Fruit fly (Drosophila melanogaster) whole organism, embryonic: ENCODE measurements around the gene Gale.

Experiments used
- CG10209 ChIP-seq: fragments of 200-800 bp; sonication (Bioruptor generic); optimal IDR thresholded peaks from 3 replicates; lab custom pipeline; 2017; ENCODE audit warnings: missing biosample characterization, mild to moderate bottlenecking, missing genetic modification characterization, missing genetic modification reagents
- CG12104 ChIP-seq: fragments of 200-800 bp; sonication (Bioruptor generic); optimal IDR thresholded peaks from 3 replicates; lab custom pipeline; 2016; ENCODE audit warnings: missing biosample characterization, missing genetic modification characterization
- CG12299 ChIP-seq: fragments of 200-800 bp; sonication (Bioruptor generic); optimal IDR thresholded peaks from 2 replicates; lab custom pipeline; 2018; ENCODE audit warnings: missing biosample characterization, mild to moderate bottlenecking, missing genetic modification characterization
- CG12659 ChIP-seq: fragments of 200-800 bp; sonication (Bioruptor generic); optimal IDR thresholded peaks from 3 replicates; lab custom pipeline; 2017; ENCODE audit warnings: mild to moderate bottlenecking, missing biosample characterization, missing genetic modification reagents, missing genetic modification characterization
- CG1647 ChIP-seq: fragments of 200-800 bp; sonication (Bioruptor generic); optimal IDR thresholded peaks from 3 replicates; lab custom pipeline; 2016; ENCODE audit warnings: missing biosample characterization, missing genetic modification characterization
- CG18476 ChIP-seq: fragments of 200-800 bp; sonication (Bioruptor generic); optimal IDR thresholded peaks from 2 replicates; lab custom pipeline; 2016; ENCODE audit warnings: missing biosample characterization, mild to moderate bottlenecking, missing genetic modification characterization
- CG18764 ChIP-seq: fragments of 200-800 bp; sonication (Bioruptor generic); optimal IDR thresholded peaks from 3 replicates; lab custom pipeline; 2016; ENCODE audit warnings: missing biosample characterization, missing genetic modification characterization
- CG3163 ChIP-seq: fragments of 200-800 bp; sonication (Bioruptor generic); optimal IDR thresholded peaks from 3 replicates; lab custom pipeline; 2016; ENCODE audit warnings: missing biosample characterization, missing genetic modification characterization
- CG33213 ChIP-seq: fragments of 200-800 bp; sonication (Bioruptor generic); optimal IDR thresholded peaks from 3 replicates; lab custom pipeline; 2016; ENCODE audit warnings: missing biosample characterization, missing genetic modification characterization
- CG5953 ChIP-seq: fragments of 200-800 bp; sonication (Bioruptor generic); IDR thresholded peaks from 2 replicates; pipeline ENCODE4 v1.3.6; 2022; ENCODE audit warnings: missing biosample characterization, missing genetic modification characterization
- CG6254 ChIP-seq: fragments of 200-800 bp; sonication (Bioruptor generic); optimal IDR thresholded peaks from 3 replicates; lab custom pipeline; 2017; ENCODE audit warnings: mild to moderate bottlenecking, missing biosample characterization, missing genetic modification reagents, missing genetic modification characterization
- CG8944 ChIP-seq: fragments of 200-800 bp; sonication (Bioruptor generic); optimal IDR thresholded peaks from 3 replicates; lab custom pipeline; 2016; ENCODE audit warnings: missing biosample characterization, missing genetic modification characterization
- CG9797 ChIP-seq: fragments of 200-800 bp; sonication (Bioruptor generic); optimal IDR thresholded peaks from 3 replicates; lab custom pipeline; 2018; ENCODE audit warnings: missing biosample characterization, mild to moderate bottlenecking, missing genetic modification characterization
- CG9932 ChIP-seq: fragments of 200-800 bp; sonication (Bioruptor generic); IDR thresholded peaks from 2 replicates; pipeline ENCODE4 v1.3.6; 2022; ENCODE audit warnings: missing biosample characterization, missing genetic modification characterization
- CrebB ChIP-seq: fragments of 200-800 bp; sonication (Bioruptor generic); optimal IDR thresholded peaks from 3 replicates; lab custom pipeline; 2018; ENCODE audit warnings: missing biosample characterization, mild to moderate bottlenecking, missing genetic modification characterization
- D19A ChIP-seq: fragments of 200-800 bp; optimal IDR thresholded peaks from 3 replicates; lab custom pipeline; 2019; ENCODE audit warnings: missing biosample characterization, mild to moderate bottlenecking, missing genetic modification characterization, moderate library complexity
- Dbx ChIP-seq: fragments of 200-800 bp; sonication (Bioruptor generic); IDR thresholded peaks from 3 replicates; pipeline ENCODE4 v1.3.6; 2022; ENCODE audit warnings: missing biosample characterization, missing genetic modification characterization
- Deaf1 ChIP-seq: fragments of 200-800 bp; optimal IDR thresholded peaks from 3 replicates; lab custom pipeline; 2019; ENCODE audit warnings: missing biosample characterization, mild to moderate bottlenecking, missing genetic modification characterization, moderate library complexity
- Ets65A ChIP-seq: fragments of 200-800 bp; sonication (Bioruptor generic); peaks from one replicate; lab custom pipeline; 2016; ENCODE audit warnings: missing biosample characterization, missing genetic modification characterization
- H2.0 ChIP-seq: fragments of 200-800 bp; sonication (Bioruptor generic); IDR thresholded peaks from 2 replicates; pipeline ENCODE4 v1.3.6; 2022; ENCODE audit warnings: missing biosample characterization, missing genetic modification characterization
- HLH3B ChIP-seq: fragments of 200-800 bp; sonication (Bioruptor generic); IDR thresholded peaks from 2 replicates; pipeline ENCODE4 v1.3.6; 2022; ENCODE audit warnings: missing biosample characterization, missing genetic modification characterization
- HmgD ChIP-seq: fragments of 200-800 bp; sonication (Bioruptor generic); optimal IDR thresholded peaks from 3 replicates; lab custom pipeline; 2016; ENCODE audit warnings: missing biosample characterization, missing genetic modification characterization
- Hr3 ChIP-seq: fragments of 200-800 bp; sonication (Bioruptor generic); optimal IDR thresholded peaks from 3 replicates; lab custom pipeline; 2016; ENCODE audit warnings: missing biosample characterization, missing genetic modification characterization
- Hr78 ChIP-seq, 2 experiments: fragments of 200-800 bp in 1 of 2; fragments of >200 bp in 1 of 2; sonication (Bioruptor generic) in 1 of 2; optimal IDR thresholded peaks; 2 replicates each; lab custom pipeline; 2017 to 2019; ENCODE audit warnings: missing biosample characterization in 2 of 2, missing genetic modification characterization in 2 of 2, mild to moderate bottlenecking in 1 of 2, moderate library complexity in 1 of 2
- Hsf ChIP-seq: fragments of 200-800 bp; sonication (Bioruptor generic); optimal IDR thresholded peaks from 3 replicates; lab custom pipeline; 2016; ENCODE audit warnings: missing biosample characterization, missing genetic modification characterization
- Med ChIP-seq: fragments of 200-800 bp; sonication (Bioruptor generic); peaks from one replicate; lab custom pipeline; 2016; ENCODE audit warnings: missing biosample characterization, missing genetic modification characterization, mild to moderate bottlenecking, inconsistent platforms, moderate library complexity
- NC2α ChIP-seq: fragments of 200-800 bp; sonication (Bioruptor generic); optimal IDR thresholded peaks from 2 replicates; lab custom pipeline; 2016; ENCODE audit warnings: missing biosample characterization, missing genetic modification characterization
- Opbp ChIP-seq: fragments of 200-800 bp; sonication (Bioruptor generic); IDR thresholded peaks from 3 replicates; pipeline ENCODE4 v1.3.6; 2022; ENCODE audit warnings: missing biosample characterization, missing genetic modification characterization; ENCODE audit not compliant: partially characterized antibody
- Optix ChIP-seq: fragments of 200-800 bp; sonication (Bioruptor generic); IDR thresholded peaks from 3 replicates; pipeline ENCODE4 v1.3.6; 2022; ENCODE audit warnings: missing biosample characterization, missing genetic modification characterization
- Xbp1 ChIP-seq: fragments of 200-800 bp; sonication (Bioruptor generic); optimal IDR thresholded peaks from 3 replicates; lab custom pipeline; 2016; ENCODE audit warnings: missing biosample characterization, mild to moderate bottlenecking, missing genetic modification characterization
- amos ChIP-seq: fragments of 200-800 bp; sonication (Bioruptor generic); IDR thresholded peaks from 2 replicates; pipeline ENCODE4 v1.3.6; 2022; ENCODE audit warnings: missing biosample characterization, missing genetic modification characterization; ENCODE audit not compliant: partially characterized antibody
- corto ChIP-seq: fragments of 200-800 bp; sonication (Bioruptor generic); optimal IDR thresholded peaks from 2 replicates; lab custom pipeline; 2016; ENCODE audit warnings: missing biosample characterization, mild to moderate bottlenecking, missing genetic modification characterization, moderate library complexity
- dysf ChIP-seq: fragments of 200-800 bp; sonication (Bioruptor generic); IDR thresholded peaks from 3 replicates; pipeline ENCODE4 v1.3.6; 2022; ENCODE audit warnings: missing biosample characterization, missing genetic modification characterization
- fu2 ChIP-seq: fragments of 200-800 bp; sonication (Bioruptor generic); optimal IDR thresholded peaks from 2 replicates; lab custom pipeline; 2016; ENCODE audit warnings: missing biosample characterization, missing genetic modification characterization
- lola ChIP-seq, 3 experiments: fragments of >200 bp in 2 of 3; fragments of 200-800 bp in 1 of 3; sonication (Bioruptor generic) in 1 of 3; optimal IDR thresholded peaks; 2 replicates each; lab custom pipeline; 2017 to 2019; ENCODE audit warnings: missing biosample characterization in 3 of 3, missing genetic modification characterization in 3 of 3, mild to moderate bottlenecking in 1 of 3, moderate library complexity in 1 of 3
- lov ChIP-seq, 2 experiments: fragments of 200-800 bp in 1 of 2; fragments of >200 bp in 1 of 2; sonication (Bioruptor generic) in 1 of 2; IDR thresholded peaks in 1 of 2; optimal IDR thresholded peaks in 1 of 2; 2 replicates in 1 of 2; 3 replicates in 1 of 2; pipeline versions ENCODE4 v1.3.6 to Lab custom; 2017 to 2022; ENCODE audit warnings: missing biosample characterization in 1 of 2, missing genetic modification characterization in 1 of 2
- mld ChIP-seq: fragments of 200-800 bp; sonication (Bioruptor generic); IDR thresholded peaks from 3 replicates; pipeline ENCODE4 v1.3.6; 2022; ENCODE audit warnings: missing biosample characterization, missing genetic modification characterization; ENCODE audit not compliant: partially characterized antibody
- nau ChIP-seq: fragments of 200-800 bp; sonication (Bioruptor generic); optimal IDR thresholded peaks from 3 replicates; lab custom pipeline; 2017; ENCODE audit warnings: missing biosample characterization, mild to moderate bottlenecking, missing genetic modification characterization, missing genetic modification reagents
- odd ChIP-seq: fragments of 200-800 bp; sonication (Bioruptor generic); optimal IDR thresholded peaks from 2 replicates; lab custom pipeline; 2017; ENCODE audit warnings: missing biosample characterization, mild to moderate bottlenecking, missing genetic modification characterization
- p53 ChIP-seq: fragments of 200-800 bp; sonication (Bioruptor generic); optimal IDR thresholded peaks from 2 replicates; lab custom pipeline; 2016; ENCODE audit warnings: missing biosample characterization, missing genetic modification characterization
- pnt ChIP-seq: fragments of 200-800 bp; sonication (Bioruptor generic); optimal IDR thresholded peaks from 3 replicates; lab custom pipeline; 2016; ENCODE audit warnings: missing biosample characterization, missing genetic modification characterization
- prd ChIP-seq, 3 experiments: fragments of >200 bp in 2 of 3; fragments of 200-800 bp in 1 of 3; sonication (Bioruptor generic) in 1 of 3; optimal IDR thresholded peaks in 2 of 3; IDR thresholded peaks in 1 of 3; 2 replicates in 2 of 3; 3 replicates in 1 of 3; pipeline versions ENCODE4 v1.3.6 to Lab custom; 2017 to 2022; ENCODE audit warnings: missing biosample characterization in 1 of 3, missing genetic modification characterization in 1 of 3
- ranshi ChIP-seq: fragments of 200-800 bp; sonication (Bioruptor generic); IDR thresholded peaks from 2 replicates; pipeline ENCODE4 v1.3.6; 2022; ENCODE audit warnings: missing biosample characterization, missing genetic modification characterization
- run ChIP-seq: fragments of 200-800 bp; sonication (Bioruptor generic); optimal IDR thresholded peaks from 3 replicates; lab custom pipeline; 2018; ENCODE audit warnings: missing biosample characterization, mild to moderate bottlenecking, missing genetic modification characterization
- sim ChIP-seq: fragments of 200-800 bp; sonication (Bioruptor generic); IDR thresholded peaks from 2 replicates; pipeline ENCODE4 v1.3.6; 2022; ENCODE audit warnings: missing biosample characterization, missing genetic modification characterization
- sqz ChIP-seq: fragments of 200-800 bp; sonication (Bioruptor generic); optimal IDR thresholded peaks from 3 replicates; lab custom pipeline; 2018; ENCODE audit warnings: missing biosample characterization, mild to moderate bottlenecking, missing genetic modification characterization
- twi ChIP-seq: fragments of 200-800 bp; optimal IDR thresholded peaks from 2 replicates; lab custom pipeline; 2019; ENCODE audit warnings: missing biosample characterization, mild to moderate bottlenecking, missing genetic modification characterization, moderate library complexity
- wek ChIP-seq: fragments of 200-800 bp; sonication (Bioruptor generic); optimal IDR thresholded peaks from 3 replicates; lab custom pipeline; 2018; ENCODE audit warnings: missing biosample characterization, mild to moderate bottlenecking, missing genetic modification characterization, moderate library complexity
- zen ChIP-seq: fragments of 200-800 bp; sonication (Bioruptor generic); optimal IDR thresholded peaks from 3 replicates; lab custom pipeline; 2018; ENCODE audit warnings: missing biosample characterization, mild to moderate bottlenecking, missing genetic modification characterization, moderate library complexity

The Gale gene

DNA sequence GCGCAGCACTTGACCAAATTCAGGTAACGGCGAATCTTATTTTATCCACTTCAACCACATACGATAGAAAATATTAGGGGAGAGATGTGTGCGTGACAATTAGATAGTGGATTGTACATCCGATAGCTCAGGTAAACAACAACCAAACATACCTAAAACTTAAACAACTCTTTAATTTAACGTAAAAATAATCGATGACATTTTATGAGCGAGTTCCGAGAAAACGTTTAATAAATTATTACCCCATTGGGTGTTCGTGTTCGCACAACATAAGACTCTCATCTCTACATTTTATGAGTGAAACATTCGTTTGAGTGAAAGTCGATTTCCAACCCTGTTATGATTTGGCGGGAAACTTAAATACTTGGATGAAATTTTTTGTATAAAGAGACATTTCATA, 31.9 kb downstream of the Gale start, which contains the start of gene CG17129 (continued):
- TF ChIP-seq Xbp1 (GFP tag; lab: Kevin White, UChicago) (peak; percentile 83), sim (GFP tag; lab: Robert Waterston, UW) (no peak), Dbx (peak; percentile 60; the same call in 2 of the 3 replicates), CG18764 (peak; percentile 61), zen (tag; lab: Kevin White, UChicago) (peak; percentile 66), CG1647 (GFP tag; lab: Kevin White, UChicago) (peak; percentile 77), nau (no peak), pnt (GFP tag; lab: Kevin White, UChicago) (peak; percentile 76), HLH3B (peak; percentile 74), ranshi (GFP tag; lab: Robert Waterston, UW) (peak; percentile 72), sqz (no peak), HmgD (GFP tag; lab: Kevin White, UChicago) (peak; percentile 6), CrebB (tag; lab: Kevin White, UChicago) (peak; percentile 66), mld (peak; percentile 91), run (tag; lab: Kevin White, UChicago) (no peak), H2.0 (GFP tag; lab: Robert Waterston, UW) (peak; percentile 41; the same call in 1 of the 2 replicates), dysf (GFP tag; lab: Robert Waterston, UW) (peak; percentile 72), Hsf (peak; percentile 71), NC2α (peak; percentile 38), CG33213 (GFP tag; lab: Kevin White, UChicago) (peak; percentile 66), wek (peak; percentile 26), amos (GFP tag; lab: Robert Waterston, UW) (peak; percentile 87), p53 (GFP tag; lab: Kevin White, UChicago) (no peak), Hr78 (GFP tag; optimal IDR thresholded peaks at IDR 0.05; lab: Kevin White, UChicago) (no peak), prd (optimal IDR thresholded peaks at IDR 0.05; lab: Kevin White, UChicago) (no peak), prd (GFP tag; IDR thresholded peaks at IDR 0.05; lab: Robert Waterston, UW) (peak; percentile 88), CG18476 (GFP tag; lab: Kevin White, UChicago) (peak; percentile 43), CG8944 (peak; percentile 79), CG6254 (GFP tag; lab: Kevin White, UChicago) (no peak), odd (GFP tag; lab: Kevin White, UChicago) (no peak), lola (GFP tag; optimal IDR thresholded peaks at IDR 0.05; lab: Kevin White, UChicago) (peak in 1 of 3 experiments; percentile 76), twi (tag; lab: Kevin White, UChicago) (peak; percentile 55), lov (optimal IDR thresholded peaks at IDR 0.05; lab: Kevin White, UChicago) (no peak), lov (GFP tag; IDR thresholded peaks at IDR 0.05; lab: Robert Waterston, UW) (no peak), CG12659 (GFP tag; lab: Kevin White, UChicago) (peak; percentile 80), Deaf1 (tag; lab: Kevin White, UChicago) (peak; percentile 45), CG12104 (GFP tag; lab: Kevin White, UChicago) (peak; percentile 70), CG5953 (no peak), Opbp (peak; percentile 89), CG3163 (GFP tag; lab: Kevin White, UChicago) (peak; percentile 61), CG10209 (GFP tag; lab: Kevin White, UChicago) (peak; percentile 56), Ets65A (GFP tag; lab: Kevin White, UChicago) (peak; percentile 98), Optix (GFP tag; lab: Robert Waterston, UW) (peak; percentile 67; the same call in 1 of the 3 replicates), CG12299 (peak; percentile 1), D19A (tag; lab: Kevin White, UChicago) (peak; percentile 40), Hr3 (peak; percentile 68), fu2 (GFP tag; lab: Kevin White, UChicago) (peak; percentile 75), Med (peak; percentile 97), corto (peak; percentile 25), CG9932 (peak; percentile 84), CG9797 (GFP tag; lab: Kevin White, UChicago) (no peak)
